Fruit fly (Drosophila melanogaster) whole organism, embryonic: ENCODE results near the gene CG43880.

Source experiments
- Atf6 ChIP-seq: fragments of 200-800 bp; sonication (Bioruptor generic); IDR thresholded peaks from 2 replicates; pipeline ENCODE4 v1.3.6; 2022; ENCODE audit warnings: missing biosample characterization, missing genetic modification characterization
- Bgb ChIP-seq: fragments of 200-800 bp; sonication (Bioruptor generic); IDR thresholded peaks from 2 replicates; pipeline ENCODE4 v1.3.6; 2022; ENCODE audit warnings: missing biosample characterization, missing genetic modification characterization; ENCODE audit not compliant: partially characterized antibody
- CG10209 ChIP-seq: fragments of 200-800 bp; sonication (Bioruptor generic); optimal IDR thresholded peaks from 3 replicates; lab custom pipeline; 2017; ENCODE audit warnings: missing biosample characterization, mild to moderate bottlenecking, missing genetic modification characterization, missing genetic modification reagents
- CG1024 ChIP-seq: fragments of 200-800 bp; sonication (Bioruptor generic); IDR thresholded peaks from 2 replicates; pipeline ENCODE4 v1.3.6; 2022; ENCODE audit warnings: missing biosample characterization, missing genetic modification characterization
- CG11723 ChIP-seq: fragments of 200-800 bp; sonication (Bioruptor generic); optimal IDR thresholded peaks from 2 replicates; lab custom pipeline; 2017; ENCODE audit warnings: missing biosample characterization, mild to moderate bottlenecking, missing genetic modification characterization
- CG1233 ChIP-seq: fragments of 200-800 bp; sonication (Bioruptor generic); optimal IDR thresholded peaks from 4 replicates; lab custom pipeline; 2018; ENCODE audit warnings: missing biosample characterization, mild to moderate bottlenecking, missing genetic modification characterization
- CG13775 ChIP-seq: fragments of 200-800 bp; sonication (Bioruptor generic); optimal IDR thresholded peaks from 3 replicates; lab custom pipeline; 2017; ENCODE audit warnings: missing biosample characterization, mild to moderate bottlenecking, missing genetic modification characterization
- CG13894 ChIP-seq: fragments of 200-800 bp; sonication (Bioruptor generic); optimal IDR thresholded peaks from 3 replicates; lab custom pipeline; 2018; ENCODE audit warnings: missing biosample characterization, mild to moderate bottlenecking, missing genetic modification characterization, moderate library complexity
- CG14014 ChIP-seq: fragments of 200-800 bp; sonication (Bioruptor generic); IDR thresholded peaks from 2 replicates; pipeline ENCODE4 v1.3.6; 2022; ENCODE audit warnings: missing biosample characterization, missing genetic modification characterization
- CG15696 ChIP-seq: fragments of 200-800 bp; sonication (Bioruptor generic); optimal IDR thresholded peaks from 2 replicates; lab custom pipeline; 2019; ENCODE audit warnings: missing biosample characterization, mild to moderate bottlenecking, missing genetic modification characterization, moderate library complexity
- CG16815 ChIP-seq: fragments of 200-800 bp; sonication (Bioruptor generic); optimal IDR thresholded peaks from 3 replicates; lab custom pipeline; 2017; ENCODE audit warnings: missing biosample characterization, mild to moderate bottlenecking, missing genetic modification characterization
- CG17612 ChIP-seq: fragments of 200-800 bp; sonication (Bioruptor generic); IDR thresholded peaks from 2 replicates; pipeline ENCODE4 v1.3.6; 2022; ENCODE audit warnings: missing biosample characterization, missing genetic modification characterization
- CG2202 ChIP-seq: fragments of 200-800 bp; sonication (Bioruptor generic); optimal IDR thresholded peaks from 2 replicates; lab custom pipeline; 2018; ENCODE audit warnings: missing biosample characterization, mild to moderate bottlenecking, missing genetic modification characterization
- CG3995 ChIP-seq: fragments of 200-800 bp; sonication (Bioruptor generic); optimal IDR thresholded peaks from 3 replicates; lab custom pipeline; 2016; ENCODE audit warnings: missing biosample characterization, missing genetic modification characterization
- CG4854 ChIP-seq: fragments of 200-800 bp; sonication (Bioruptor generic); optimal IDR thresholded peaks from 2 replicates; lab custom pipeline; 2016; ENCODE audit warnings: missing biosample characterization, missing genetic modification characterization, inconsistent platforms
- CG6683 ChIP-seq: fragments of 200-800 bp; sonication (Bioruptor generic); optimal IDR thresholded peaks from 2 replicates; lab custom pipeline; 2017; ENCODE audit warnings: missing biosample characterization, mild to moderate bottlenecking, missing genetic modification characterization, missing genetic modification reagents
- CG8765 ChIP-seq: fragments of 200-800 bp; sonication (Bioruptor generic); IDR thresholded peaks from 2 replicates; pipeline ENCODE4 v1.3.6; 2022; ENCODE audit warnings: missing biosample characterization, missing genetic modification characterization
- CG8924 ChIP-seq: fragments of 200-800 bp; optimal IDR thresholded peaks from 3 replicates; lab custom pipeline; 2019; ENCODE audit warnings: missing biosample characterization, mild to moderate bottlenecking, missing genetic modification characterization, moderate library complexity
- Dll ChIP-seq: fragments of 200-800 bp; sonication (Bioruptor generic); IDR thresholded peaks from 4 replicates; pipeline ENCODE4 v1.3.6; 2022; ENCODE audit warnings: missing biosample characterization, missing genetic modification characterization; ENCODE audit not compliant: partially characterized antibody
- Doc2 ChIP-seq: fragments of 200-800 bp; sonication (Bioruptor generic); IDR thresholded peaks from 2 replicates; pipeline ENCODE4 v1.3.6; 2022; ENCODE audit warnings: missing biosample characterization, missing genetic modification characterization
- Ets97D ChIP-seq: fragments of 200-800 bp; sonication (Bioruptor generic); optimal IDR thresholded peaks from 3 replicates; lab custom pipeline; 2016; ENCODE audit warnings: missing biosample characterization, missing genetic modification characterization
- Gsc ChIP-seq: fragments of 200-800 bp; sonication (Bioruptor generic); IDR thresholded peaks from 2 replicates; pipeline ENCODE4 v1.3.6; 2022; ENCODE audit warnings: missing biosample characterization, missing genetic modification characterization
- Kr ChIP-seq: fragments of 200-800 bp; sonication (Bioruptor generic); optimal IDR thresholded peaks from 2 replicates; lab custom pipeline; 2017; ENCODE audit warnings: missing biosample characterization, mild to moderate bottlenecking, missing genetic modification characterization
- Mrtf ChIP-seq: fragments of 200-800 bp; sonication (Bioruptor generic); IDR thresholded peaks from 3 replicates; pipeline ENCODE4 v1.3.6; 2022; ENCODE audit warnings: missing biosample characterization, missing genetic modification characterization
- Oaz ChIP-seq: fragments of 200-800 bp; sonication (Bioruptor generic); IDR thresholded peaks from 2 replicates; pipeline ENCODE4 v1.3.6; 2022; ENCODE audit warnings: missing biosample characterization, missing genetic modification characterization
- Pdp1 ChIP-seq, 2 experiments: fragments of 200-800 bp; sonication (Bioruptor generic); optimal IDR thresholded peaks; 3 replicates each; lab custom pipeline; 2016; ENCODE audit warnings: missing biosample characterization in 2 of 2, missing genetic modification characterization in 2 of 2, mild to moderate bottlenecking in 1 of 2, moderate library complexity in 1 of 2
- Poxn ChIP-seq: fragments of 200-800 bp; sonication (Bioruptor generic); IDR thresholded peaks from 2 replicates; pipeline ENCODE4 v1.3.6; 2022; ENCODE audit warnings: missing biosample characterization, missing genetic modification characterization
- Stat92E ChIP-seq, 3 experiments: fragments of >200 bp in 2 of 3; fragments of 200-800 bp in 1 of 3; sonication (Bioruptor generic) in 1 of 3; optimal IDR thresholded peaks; 2 replicates each; lab custom pipeline; 2017 to 2019; ENCODE audit warnings: missing biosample characterization in 3 of 3, missing genetic modification characterization in 3 of 3, mild to moderate bottlenecking in 1 of 3, moderate library complexity in 1 of 3
- Taf1 ChIP-seq: fragments of 200-800 bp; sonication (Bioruptor generic); IDR thresholded peaks from 2 replicates; pipeline ENCODE4 v1.3.6; 2022; ENCODE audit warnings: missing biosample characterization, missing genetic modification characterization
- ab ChIP-seq: fragments of 200-800 bp; sonication (Bioruptor generic); optimal IDR thresholded peaks from 2 replicates; lab custom pipeline; 2016; ENCODE audit warnings: missing biosample characterization, missing genetic modification characterization
- al ChIP-seq: fragments of 200-800 bp; sonication (Bioruptor generic); IDR thresholded peaks from 2 replicates; pipeline ENCODE4 v1.3.6; 2022; ENCODE audit warnings: missing biosample characterization, missing genetic modification characterization
- bsh ChIP-seq, 2 experiments: fragments of 200-800 bp; sonication (Bioruptor generic); optimal IDR thresholded peaks; 2 replicates each; lab custom pipeline; 2017 to 2018; ENCODE audit warnings: mild to moderate bottlenecking in 2 of 2, missing biosample characterization in 2 of 2, missing genetic modification characterization in 2 of 2, moderate library complexity in 1 of 2
- cas ChIP-seq: fragments of 200-800 bp; sonication (Bioruptor generic); IDR thresholded peaks from 2 replicates; pipeline ENCODE4 v1.3.6; 2022; ENCODE audit warnings: missing biosample characterization, missing genetic modification characterization
- chm ChIP-seq: fragments of 200-800 bp; sonication (Bioruptor generic); IDR thresholded peaks from 2 replicates; pipeline ENCODE4 v1.3.6; 2022; ENCODE audit warnings: missing biosample characterization, missing genetic modification characterization
- gsb-n ChIP-seq: fragments of 200-800 bp; sonication (Bioruptor generic); optimal IDR thresholded peaks from 3 replicates; lab custom pipeline; 2018; ENCODE audit warnings: missing biosample characterization, mild to moderate bottlenecking, missing genetic modification characterization
- ham ChIP-seq: fragments of 200-800 bp; sonication (Bioruptor generic); IDR thresholded peaks from 2 replicates; pipeline ENCODE4 v1.3.6; 2022; ENCODE audit warnings: missing biosample characterization, missing genetic modification characterization
- insv ChIP-seq, 2 experiments: fragments of 200-800 bp; sonication (Bioruptor generic); optimal IDR thresholded peaks; 3 replicates each; lab custom pipeline; 2016 to 2018; ENCODE audit warnings: missing biosample characterization in 2 of 2, missing genetic modification characterization in 2 of 2
- jing ChIP-seq: fragments of 200-800 bp; sonication (Bioruptor generic); optimal IDR thresholded peaks from 2 replicates; lab custom pipeline; 2018; ENCODE audit warnings: missing biosample characterization, mild to moderate bottlenecking, missing genetic modification characterization
- lbe ChIP-seq: fragments of 200-800 bp; sonication (Bioruptor generic); optimal IDR thresholded peaks from 2 replicates; lab custom pipeline; 2016; ENCODE audit warnings: missing biosample characterization, mild to moderate bottlenecking, missing genetic modification characterization
- nau ChIP-seq: fragments of 200-800 bp; sonication (Bioruptor generic); optimal IDR thresholded peaks from 3 replicates; lab custom pipeline; 2017; ENCODE audit warnings: missing biosample characterization, mild to moderate bottlenecking, missing genetic modification characterization, missing genetic modification reagents
- odd ChIP-seq: fragments of 200-800 bp; sonication (Bioruptor generic); optimal IDR thresholded peaks from 2 replicates; lab custom pipeline; 2017; ENCODE audit warnings: missing biosample characterization, mild to moderate bottlenecking, missing genetic modification characterization
- p53 ChIP-seq: fragments of 200-800 bp; sonication (Bioruptor generic); optimal IDR thresholded peaks from 2 replicates; lab custom pipeline; 2016; ENCODE audit warnings: missing biosample characterization, missing genetic modification characterization
- pita ChIP-seq: fragments of 200-800 bp; sonication (Bioruptor generic); optimal IDR thresholded peaks from 2 replicates; lab custom pipeline; 2017; ENCODE audit warnings: missing biosample characterization, mild to moderate bottlenecking, missing genetic modification characterization
- repo ChIP-seq: fragments of 200-800 bp; sonication (Bioruptor generic); optimal IDR thresholded peaks from 2 replicates; lab custom pipeline; 2016; ENCODE audit warnings: missing biosample characterization, missing genetic modification characterization
- sc ChIP-seq, 3 experiments: fragments of >200 bp in 2 of 3; fragments of 200-800 bp in 1 of 3; sonication (Bioruptor generic) in 1 of 3; optimal IDR thresholded peaks; 2 replicates in 2 of 3; 3 replicates in 1 of 3; lab custom pipeline; 2017; ENCODE audit warnings: mild to moderate bottlenecking in 1 of 3, missing biosample characterization in 1 of 3, missing genetic modification characterization in 1 of 3, missing genetic modification reagents in 1 of 3
- slbo ChIP-seq: fragments of 200-800 bp; sonication (Bioruptor generic); IDR thresholded peaks from 2 replicates; pipeline ENCODE4 v1.3.6; 2022; ENCODE audit warnings: missing biosample characterization, missing genetic modification characterization
- sna ChIP-seq: fragments of 200-800 bp; sonication (Bioruptor generic); IDR thresholded peaks from 2 replicates; pipeline ENCODE4 v1.3.6; 2022; ENCODE audit warnings: missing biosample characterization, missing genetic modification characterization; ENCODE audit not compliant: partially characterized antibody
- zfh2 ChIP-seq: fragments of 200-800 bp; sonication (Bioruptor generic); optimal IDR thresholded peaks from 2 replicates; lab custom pipeline; 2016; ENCODE audit warnings: missing biosample characterization, missing genetic modification characterization

Gene CG43880

DNA sequence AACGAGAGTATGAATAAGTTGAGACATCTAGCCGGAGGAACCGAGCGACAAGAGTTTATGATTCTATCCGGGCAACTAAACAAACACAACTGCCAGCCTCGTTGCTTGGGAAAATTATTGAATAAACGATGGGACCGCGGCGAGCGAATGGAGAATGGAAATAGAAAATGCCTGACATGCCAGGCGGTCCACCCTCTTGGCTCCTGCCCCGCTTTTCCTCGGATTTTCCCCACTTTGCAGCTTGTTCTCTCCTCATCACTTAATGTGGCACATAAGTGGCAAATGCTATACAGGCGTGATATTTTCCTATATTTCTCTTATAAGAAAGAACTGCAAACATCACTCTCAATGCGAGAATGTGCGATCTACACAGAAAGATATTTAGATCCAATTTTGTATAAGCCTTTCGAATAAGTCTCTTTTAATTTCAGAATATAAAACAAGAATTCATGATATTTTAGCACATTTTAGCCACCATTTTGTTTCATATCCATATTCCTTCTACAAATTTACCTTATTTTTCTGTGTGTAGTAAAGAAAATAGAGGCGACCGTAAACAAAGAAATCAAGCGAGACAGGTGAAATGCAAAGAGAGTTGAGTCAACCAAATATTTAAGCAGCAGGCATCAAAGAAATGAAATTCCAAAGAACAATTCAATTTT, 42.5 kb downstream of the CG43880 start (continued):
- TF ChIP-seq CG16815, result peak; percentile 76
- no peak for TF ChIP-seq Dll (GFP tag; lab: Robert Waterston, UW)
- TF ChIP-seq CG8765 (GFP tag; lab: Robert Waterston, UW), result 0 out of 2 replicates have a peak, but pooled peaks have one; percentile 16
- peak; percentile 91 for TF ChIP-seq CG2202 (tag; lab: Kevin White, UChicago)
- 0 out of 2 replicates have a peak, but pooled peaks have one; percentile 40 for TF ChIP-seq Oaz (GFP tag; lab: Robert Waterston, UW)
- peak in 1 of 3 experiments; percentile 84 for TF ChIP-seq Stat92E (GFP tag; optimal IDR thresholded peaks at IDR 0.05; lab: Kevin White, UChicago)
- TF ChIP-seq CG13775 (GFP tag; lab: Kevin White, UChicago), result peak; percentile 77
- peak; percentile 58 for TF ChIP-seq jing (GFP tag; lab: Kevin White, UChicago)
- TF ChIP-seq Pdp1 (GFP tag; optimal IDR thresholded peaks at IDR 0.05; lab: Kevin White, UChicago), result peak; percentile 77 to 83
- peak; percentile 78 for TF ChIP-seq CG1233 (GFP tag; lab: Kevin White, UChicago)
- peak; percentile 40 to 96 for TF ChIP-seq bsh (GFP tag; optimal IDR thresholded peaks at IDR 0.05; lab: Kevin White, UChicago)
- TF ChIP-seq CG15696 (tag; lab: Kevin White, UChicago), result peak; percentile 84
- TF ChIP-seq CG17612 (GFP tag; lab: Robert Waterston, UW), result peak; percentile 49; the same call in 1 of the 2 replicates
- no peak for TF ChIP-seq CG13894
- TF ChIP-seq sna (GFP tag; lab: Robert Waterston, UW), result no peak
- TF ChIP-seq ham (GFP tag; lab: Robert Waterston, UW), result 0 out of 2 replicates have a peak, but pooled peaks have one; percentile 25
- TF ChIP-seq lbe (GFP tag; lab: Kevin White, UChicago), result no peak
- peak; percentile 87 for TF ChIP-seq CG10209 (GFP tag; lab: Kevin White, UChicago)
- TF ChIP-seq CG8924, result peak; percentile 91
- TF ChIP-seq insv (GFP tag; optimal IDR thresholded peaks at IDR 0.05; lab: Kevin White, UChicago), result peak in 1 of 2 experiments; percentile 8
- peak; percentile 7; the same call in 1 of the 2 replicates for TF ChIP-seq cas (GFP tag; lab: Robert Waterston, UW)
- peak; percentile 47 for TF ChIP-seq p53 (GFP tag; lab: Kevin White, UChicago)
- peak; percentile 64 for TF ChIP-seq Kr (GFP tag; lab: Kevin White, UChicago)
- TF ChIP-seq Doc2 (GFP tag; lab: Robert Waterston, UW), result no peak
- TF ChIP-seq Poxn (GFP tag; lab: Robert Waterston, UW), result no peak
- no peak for TF ChIP-seq Gsc (GFP tag; lab: Robert Waterston, UW)
- TF ChIP-seq sc (optimal IDR thresholded peaks at IDR 0.05; lab: Kevin White, UChicago), result no peak
- TF ChIP-seq sc (GFP tag; optimal IDR thresholded peaks at IDR 0.05; lab: Kevin White, UChicago), result peak; percentile 87
- TF ChIP-seq Mrtf (GFP tag; lab: Robert Waterston, UW), result peak; percentile 72; the same call in 2 of the 3 replicates
- no peak for TF ChIP-seq ab (GFP tag; lab: Kevin White, UChicago)
- peak; percentile 83 for TF ChIP-seq slbo (GFP tag; lab: Robert Waterston, UW)
- TF ChIP-seq CG1024 (GFP tag; lab: Robert Waterston, UW), result peak; percentile 82
- TF ChIP-seq nau (GFP tag; lab: Kevin White, UChicago), result peak; percentile 82
- peak; percentile 60 for TF ChIP-seq zfh2 (GFP tag; lab: Kevin White, UChicago)
- TF ChIP-seq CG14014 (GFP tag; lab: Robert Waterston, UW), result peak; percentile 77
- TF ChIP-seq CG3995 (GFP tag; lab: Kevin White, UChicago), result peak; percentile 34
- peak; percentile 90 for TF ChIP-seq gsb-n (tag; lab: Kevin White, UChicago)
- TF ChIP-seq CG11723 (GFP tag; lab: Kevin White, UChicago), result peak; percentile 79
- TF ChIP-seq CG6683 (GFP tag; lab: Kevin White, UChicago), result peak; percentile 57
- TF ChIP-seq Taf1 (GFP tag; lab: Robert Waterston, UW), result no peak
- TF ChIP-seq Ets97D (GFP tag; lab: Kevin White, UChicago), result peak; percentile 43
- TF ChIP-seq Atf6, result peak; percentile 58
- peak; percentile 65 for TF ChIP-seq al (GFP tag; lab: Robert Waterston, UW)
- TF ChIP-seq chm (GFP tag; lab: Robert Waterston, UW), result peak; percentile 88
- TF ChIP-seq CG4854 (GFP tag; lab: Kevin White, UChicago), result peak; percentile 83
- TF ChIP-seq repo, result peak; percentile 68
- no peak for TF ChIP-seq Bgb (GFP tag; lab: Robert Waterston, UW)
- TF ChIP-seq pita (GFP tag; lab: Kevin White, UChicago), result no peak
- TF ChIP-seq odd (GFP tag; lab: Kevin White, UChicago), result peak; percentile 63
